Fruit fly (Drosophila melanogaster) Kc167 (cell line): Measurements from ENCODE around the gene Uros2.
A peak's percentile ranks its signal among the peaks of the same experiment; 100 is the strongest.

ENCODE experiments used
- Myc ChIP-seq: fragments of >200 bp; optimal IDR thresholded peaks from 2 replicates; lab custom pipeline; 2017; ENCODE audit warnings: missing external identifiers
- Sin3A ChIP-seq: fragments of >200 bp; optimal IDR thresholded peaks from 2 replicates; lab custom pipeline; 2018; ENCODE audit warnings: missing external identifiers
- h ChIP-seq: fragments of >200 bp; optimal IDR thresholded peaks from 3 replicates; lab custom pipeline; 2018; ENCODE audit warnings: missing external identifiers
- insv ChIP-seq: fragments of >200 bp; optimal IDR thresholded peaks from 3 replicates; lab custom pipeline; 2018; ENCODE audit warnings: missing external identifiers
- psq ChIP-seq: fragments of >200 bp; optimal IDR thresholded peaks from 2 replicates; lab custom pipeline; 2017; ENCODE audit warnings: missing external identifiers
- ttk ChIP-seq: sonication (Bioruptor generic); optimal IDR thresholded peaks from 2 replicates; lab custom pipeline; 2017; ENCODE audit warnings: missing external identifiers

The Uros2 gene

dm6 chr3R:15802006-15802405 is 13.7 kb downstream of the Uros2 start, which contains the start of gene CG9593:
Gene CG9593 (plus strand): TSS chr3R:15802275.
- no peak for TF ChIP-seq Sin3A (lab: Kevin White, UChicago)

dm6 chr3R:15803502-15804461 is 15.5 kb downstream of the Uros2 start, which contains the start of gene alpha-Man-IIb:
Gene alpha-Man-IIb (plus strand): TSS chr3R:15804248.
- TF ChIP-seq Myc (lab: Kevin White, UChicago) (no peak), psq (lab: Kevin White, UChicago) (peak; percentile 74)

dm6 chr3R:15804678-15805077 is 16.4 kb downstream of the Uros2 start:
- TF ChIP-seq Myc (lab: Kevin White, UChicago) (no peak), insv (no peak), h (no peak), ttk (lab: Kevin White, UChicago) (no peak), Sin3A (lab: Kevin White, UChicago) (no peak), psq (lab: Kevin White, UChicago) (no peak)

- TF ChIP-seq insv = no peak
Observed at dm6 chr3R:15806341-15806740, 18.0 kb downstream of the Uros2 start.

- TF ChIP-seq psq (lab: Kevin White, UChicago) (no peak), Sin3A (lab: Kevin White, UChicago) (no peak), Myc (lab: Kevin White, UChicago) (no peak)
Observed at dm6 chr3R:15807306-15807705, 19.0 kb downstream of the Uros2 start.

- no peak for TF ChIP-seq Myc (lab: Kevin White, UChicago)
Observed at dm6 chr3R:15807877-15808381, 19.6 kb downstream of the Uros2 start.

- no peak for TF ChIP-seq psq (lab: Kevin White, UChicago)
- no peak for TF ChIP-seq ttk (lab: Kevin White, UChicago)
- TF ChIP-seq Myc (lab: Kevin White, UChicago) = no peak
- no peak for TF ChIP-seq insv
- no peak for TF ChIP-seq Sin3A (lab: Kevin White, UChicago)
- no peak for TF ChIP-seq h
Observed at dm6 chr3R:15810369-15810768, 22.0 kb downstream of the Uros2 start.

- TF ChIP-seq ttk (lab: Kevin White, UChicago) (no peak), Myc (lab: Kevin White, UChicago) (no peak), h (no peak), psq (lab: Kevin White, UChicago) (no peak), insv (no peak), Sin3A (lab: Kevin White, UChicago) (no peak)
Observed at dm6 chr3R:15814150-15814549, 25.8 kb downstream of the Uros2 start.

- TF ChIP-seq insv (no peak), h (no peak), psq (lab: Kevin White, UChicago) (no peak), Myc (lab: Kevin White, UChicago) (no peak), ttk (lab: Kevin White, UChicago) (no peak), Sin3A (lab: Kevin White, UChicago) (no peak)
Observed at dm6 chr3R:15816276-15816675, 28.0 kb downstream of the Uros2 start.

- TF ChIP-seq insv (no peak), psq (lab: Kevin White, UChicago) (no peak), ttk (lab: Kevin White, UChicago) (no peak), Sin3A (lab: Kevin White, UChicago) (no peak), Myc (lab: Kevin White, UChicago) (no peak), h (no peak)
Observed at dm6 chr3R:15825521-15825920, 37.2 kb downstream of the Uros2 start, which contains the start of gene CG4576. Gene CG4576 (plus strand): TSS chr3R:15825747.

dm6 chr3R:15827559-15827958 is 39.2 kb downstream of the Uros2 start:
- TF ChIP-seq Myc (lab: Kevin White, UChicago) (no peak), psq (lab: Kevin White, UChicago) (no peak), h (no peak), ttk (lab: Kevin White, UChicago) (no peak), insv (no peak), Sin3A (lab: Kevin White, UChicago) (no peak)

- no peak for TF ChIP-seq insv
- no peak for TF ChIP-seq Sin3A (lab: Kevin White, UChicago)
- TF ChIP-seq ttk (lab: Kevin White, UChicago) = no peak
- no peak for TF ChIP-seq psq (lab: Kevin White, UChicago)
- TF ChIP-seq h = no peak
- TF ChIP-seq Myc (lab: Kevin White, UChicago) = no peak
Observed at dm6 chr3R:15832525-15832924, 44.2 kb downstream of the Uros2 start, which contains the start of gene rec. Gene rec (minus strand): TSS chr3R:15832632.

dm6 chr3R:15833332-15833731 is 45.0 kb downstream of the Uros2 start, which contains the start of gene CG43318:
Gene CG43318 (minus strand): TSS chr3R:15833432.
- no peak for TF ChIP-seq h
